Fruit fly (Drosophila melanogaster): ENCODE measurements around the gene CG13606.
A peak's percentile ranks its signal among the peaks of the same experiment; 100 is the strongest.

CG13606 gene

DNA sequence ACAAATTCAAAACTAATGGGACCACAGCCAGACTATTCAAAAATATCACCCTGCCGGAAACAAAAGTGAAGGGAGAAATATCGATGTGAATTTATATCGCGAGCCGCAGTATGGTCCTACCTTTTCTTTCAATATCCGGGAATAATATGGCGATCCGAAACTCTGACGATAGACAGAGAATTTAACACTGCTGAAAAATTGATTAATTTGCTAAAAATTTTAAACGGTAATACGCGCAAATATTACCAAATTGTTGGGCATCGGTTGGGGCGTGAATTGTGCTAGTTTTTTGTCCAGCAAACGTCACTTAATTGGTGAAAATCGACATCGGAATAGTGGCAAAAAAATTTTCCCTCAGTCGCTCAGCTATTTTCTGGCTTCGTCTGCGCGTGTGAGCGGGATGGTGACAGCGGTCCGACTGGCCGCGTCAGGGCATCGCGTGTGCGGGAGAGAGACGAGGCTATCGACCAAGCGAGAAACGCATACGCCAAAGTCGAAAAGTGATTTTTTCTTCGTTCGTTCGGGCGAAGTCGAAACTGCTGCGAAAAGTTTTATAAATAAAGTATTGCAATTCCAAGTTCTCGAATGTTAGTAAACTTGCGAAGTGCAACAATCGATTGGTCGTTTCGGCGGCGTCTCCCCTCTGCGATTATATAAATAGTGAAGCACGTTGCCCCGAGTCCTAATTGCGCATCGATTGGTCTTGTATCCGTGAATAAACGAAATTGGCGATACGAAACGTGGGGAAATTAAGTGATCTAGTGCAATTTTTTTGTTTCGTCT is 58.2 kb downstream of the CG13606 start, which contains the start of gene mask (continued):
- TF ChIP-seq odd (GFP tag; optimal IDR thresholded peaks at IDR 0.05) (peak; percentile 73), gt (GFP tag; IDR thresholded peaks at IDR 0.05) (peak; percentile 40; the same call in 1 of the 2 replicates), Dp (GFP tag; optimal IDR thresholded peaks at IDR 0.05) (peak; percentile 46), CrebB (tag; optimal IDR thresholded peaks at IDR 0.05) (peak; percentile 85), CG6791 (GFP tag; IDR thresholded peaks at IDR 0.05; ENCODE audit: partially characterized antibody) (peak; percentile 50), ato (GFP tag; IDR thresholded peaks at IDR 0.05; ENCODE audit: partially characterized antibody) (peak; percentile 1; the same call in 1 of the 2 replicates), kah (GFP tag; optimal IDR thresholded peaks at IDR 0.05) (peak; percentile 67), CG5245 (GFP tag; optimal IDR thresholded peaks at IDR 0.05) (peak; percentile 59), cato (GFP tag; optimal IDR thresholded peaks at IDR 0.05; ENCODE audit: borderline replicate concordance) (peak; percentile 61), ase (GFP tag; IDR thresholded peaks at IDR 0.05) (peak; percentile 61; the same call in 2 of the 3 replicates), CG12236 (GFP tag; optimal IDR thresholded peaks at IDR 0.05) (peak; percentile 73), CG12219 (GFP tag; optimal IDR thresholded peaks at IDR 0.05) (peak; percentile 72), CG3726 (GFP tag; IDR thresholded peaks at IDR 0.05) (peak; percentile 65; the same call in 1 of the 3 replicates), Hr78 (GFP tag; optimal IDR thresholded peaks at IDR 0.05) (no peak), corto (GFP tag; optimal IDR thresholded peaks at IDR 0.05) (no peak), CG14860 (GFP tag; IDR thresholded peaks at IDR 0.05; ENCODE audit: partially characterized antibody) (no peak), slp2 (GFP tag; optimal IDR thresholded peaks at IDR 0.05) (peak; percentile 81), jigr1 (GFP tag; IDR thresholded peaks at IDR 0.05) (no peak), fd3F (GFP tag; optimal IDR thresholded peaks at IDR 0.05) (peak; percentile 75), z (GFP tag; IDR thresholded peaks at IDR 0.05) (no peak), Ssrp (tag; optimal IDR thresholded peaks at IDR 0.05) (peak; percentile 34), ind (GFP tag; optimal IDR thresholded peaks at IDR 0.05) (peak; percentile 65), so (GFP tag; IDR thresholded peaks at IDR 0.05) (peak; percentile 69; the same call in 1 of the 3 replicates), Hey (tag; optimal IDR thresholded peaks at IDR 0.05) (peak; percentile 83), Sox102F (GFP tag; optimal IDR thresholded peaks at IDR 0.05) (no peak), CG1647 (GFP tag; optimal IDR thresholded peaks at IDR 0.05) (peak; percentile 37), abd-A (tag; optimal IDR thresholded peaks at IDR 0.05) (no peak), ken (GFP tag; IDR thresholded peaks at IDR 0.05) (peak; percentile 82), sima (GFP tag; optimal IDR thresholded peaks at IDR 0.05) (peak; percentile 69), CG4424 (GFP tag; optimal IDR thresholded peaks at IDR 0.05) (peak; percentile 70), wdn (GFP tag; IDR thresholded peaks at IDR 0.05) (peak; percentile 75), nom (GFP tag; optimal IDR thresholded peaks at IDR 0.05) (peak; percentile 62), CG5180 (GFP tag; optimal IDR thresholded peaks at IDR 0.05) (no peak), amos (GFP tag; IDR thresholded peaks at IDR 0.05; ENCODE audit: partially characterized antibody) (peak; percentile 55), Drgx (GFP tag; IDR thresholded peaks at IDR 0.05) (no peak), CG30403 (GFP tag; optimal IDR thresholded peaks at IDR 0.05) (peak; percentile 70), CG15696 (tag; optimal IDR thresholded peaks at IDR 0.05) (peak; percentile 15), dysf (GFP tag; IDR thresholded peaks at IDR 0.05) (peak; percentile 65; the same call in 2 of the 3 replicates), CG3407 (GFP tag; optimal IDR thresholded peaks at IDR 0.05) (peak; percentile 49), Ets97D (GFP tag; optimal IDR thresholded peaks at IDR 0.05) (peak; percentile 99), Hmx (GFP tag; optimal IDR thresholded peaks at IDR 0.05) (peak; percentile 27), Gug (GFP tag; IDR thresholded peaks at IDR 0.05) (peak; percentile 62; the same call in 3 of the 4 replicates), pnt (GFP tag; optimal IDR thresholded peaks at IDR 0.05) (no peak), CG7786 (GFP tag; optimal IDR thresholded peaks at IDR 0.05) (peak; percentile 18), Bgb (GFP tag; IDR thresholded peaks at IDR 0.05; ENCODE audit: partially characterized antibody) (0 out of 2 replicates have a peak, but pooled peaks have one; percentile 4), cas (GFP tag; IDR thresholded peaks at IDR 0.05) (no peak; the same call in 1 of the 2 replicates), CG12942 (GFP tag; optimal IDR thresholded peaks at IDR 0.05) (peak; percentile 38), dan (GFP tag; IDR thresholded peaks at IDR 0.05) (no peak)

Data from whole organism, embryonic.